Fruit fly (Drosophila melanogaster): Measurements from ENCODE around the gene CG34355.
A peak's percentile ranks its signal among the peaks of the same experiment; 100 is the strongest.

CG34355 gene

DNA sequence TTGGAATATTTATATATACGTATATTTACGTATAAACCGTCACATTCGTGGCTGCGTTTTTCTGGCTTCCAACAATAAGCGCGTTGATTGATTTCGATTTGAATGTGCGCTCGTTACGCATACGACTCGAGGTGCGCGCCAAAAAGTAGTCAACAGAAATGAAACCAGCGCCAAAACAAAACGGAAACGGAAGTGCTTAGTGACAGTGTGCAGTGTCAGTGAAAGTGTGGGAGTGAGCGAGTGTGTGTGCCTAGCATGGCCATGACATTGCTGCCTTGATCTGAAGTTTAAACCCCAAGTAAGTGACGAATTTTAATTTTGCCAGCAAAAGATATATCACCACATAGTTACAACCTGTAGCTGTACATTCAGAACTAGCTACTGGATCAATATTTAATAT is at the start of gene CG34355 (continued):
- no peak for TF ChIP-seq Fer1 (GFP tag; optimal IDR thresholded peaks at IDR 0.05)
- peak; percentile 6 for TF ChIP-seq Ssrp (tag; optimal IDR thresholded peaks at IDR 0.05)
- TF ChIP-seq CG17829 (tag; optimal IDR thresholded peaks at IDR 0.05): no peak
- TF ChIP-seq bab2 (GFP tag; optimal IDR thresholded peaks at IDR 0.05): no peak
- no peak for TF ChIP-seq Dip3 (GFP tag; optimal IDR thresholded peaks at IDR 0.05)
- no peak for TF ChIP-seq CG15269 (tag; optimal IDR thresholded peaks at IDR 0.05)
- TF ChIP-seq CG17359 (tag; optimal IDR thresholded peaks at IDR 0.05): no peak
- no peak for TF ChIP-seq Ada2b (GFP tag; IDR thresholded peaks at IDR 0.05)
- TF ChIP-seq ro (GFP tag; IDR thresholded peaks at IDR 0.05): no peak
- TF ChIP-seq sens (GFP tag): no peak
- TF ChIP-seq CG2678 (tag; optimal IDR thresholded peaks at IDR 0.05): no peak
- no peak for TF ChIP-seq CG17361 (GFP tag; IDR thresholded peaks at IDR 0.05)
- TF ChIP-seq CG10654 (GFP tag; optimal IDR thresholded peaks at IDR 0.05): no peak
- TF ChIP-seq gce (GFP tag; IDR thresholded peaks at IDR 0.05): no peak
- no peak for TF ChIP-seq CG10366 (GFP tag; IDR thresholded peaks at IDR 0.05)
- no peak for TF ChIP-seq D19A (tag; optimal IDR thresholded peaks at IDR 0.05)
- TF ChIP-seq psq (GFP tag; optimal IDR thresholded peaks at IDR 0.05): no peak
- peak; percentile 35 for TF ChIP-seq dmrt11E (tag; optimal IDR thresholded peaks at IDR 0.05)
- no peak for TF ChIP-seq ato (GFP tag; IDR thresholded peaks at IDR 0.05; ENCODE audit: partially characterized antibody)
- no peak for TF ChIP-seq CG14667 (GFP tag; IDR thresholded peaks at IDR 0.05)
- TF ChIP-seq CG3281 (GFP tag; optimal IDR thresholded peaks at IDR 0.05): no peak
- no peak for TF ChIP-seq crc (GFP tag; optimal IDR thresholded peaks at IDR 0.05)
- peak; percentile 29; the same call in 1 of the 2 replicates for TF ChIP-seq CG7372 (GFP tag; IDR thresholded peaks at IDR 0.05)
- no peak for TF ChIP-seq kni (GFP tag; optimal IDR thresholded peaks at IDR 0.05)
- TF ChIP-seq btn (GFP tag; optimal IDR thresholded peaks at IDR 0.05): peak; percentile 30
- TF ChIP-seq Dll (GFP tag; IDR thresholded peaks at IDR 0.05; ENCODE audit: partially characterized antibody): no peak
- no peak for TF ChIP-seq CG1603 (tag; optimal IDR thresholded peaks at IDR 0.05)
- TF ChIP-seq NC2β (GFP tag; optimal IDR thresholded peaks at IDR 0.05): peak; percentile 7
- no peak for TF ChIP-seq chinmo (GFP tag; IDR thresholded peaks at IDR 0.05; ENCODE audit: partially characterized antibody)
- no peak for TF ChIP-seq CkIIα-i1 (GFP tag; IDR thresholded peaks at IDR 0.05)
- no peak for TF ChIP-seq Nf-YC (tag; optimal IDR thresholded peaks at IDR 0.05)
- no peak for TF ChIP-seq CG11093 (GFP tag; IDR thresholded peaks at IDR 0.05)
- peak; percentile 33; the same call in 1 of the 2 replicates for TF ChIP-seq CG11696 (GFP tag; IDR thresholded peaks at IDR 0.05)
- no peak for TF ChIP-seq CG12071 (GFP tag; optimal IDR thresholded peaks at IDR 0.05)
- no peak for TF ChIP-seq CG15479 (GFP tag; optimal IDR thresholded peaks at IDR 0.05)
- TF ChIP-seq sd (tag; optimal IDR thresholded peaks at IDR 0.05): no peak
- no peak for TF ChIP-seq sna (GFP tag; IDR thresholded peaks at IDR 0.05; ENCODE audit: partially characterized antibody)
- TF ChIP-seq Blimp-1 (GFP tag; optimal IDR thresholded peaks at IDR 0.05): no peak
- no peak for TF ChIP-seq maf-S (GFP tag; optimal IDR thresholded peaks at IDR 0.05)
- peak; percentile 82 for TF ChIP-seq CG17912 (GFP tag; optimal IDR thresholded peaks at IDR 0.05)
- no peak for TF ChIP-seq Jarid2 (GFP tag; optimal IDR thresholded peaks at IDR 0.05)
- no peak for TF ChIP-seq CG13894 (tag; optimal IDR thresholded peaks at IDR 0.05)
- TF ChIP-seq CG42726 (GFP tag; IDR thresholded peaks at IDR 0.05; ENCODE audit: partially characterized antibody): no peak
- no peak for TF ChIP-seq sqz (GFP tag; optimal IDR thresholded peaks at IDR 0.05)
- TF ChIP-seq MTF-1 (GFP tag; optimal IDR thresholded peaks at IDR 0.05; ENCODE audit: borderline replicate concordance): peak; percentile 36
- TF ChIP-seq Deaf1 (tag; optimal IDR thresholded peaks at IDR 0.05): no peak
- TF ChIP-seq stc (GFP tag; IDR thresholded peaks at IDR 0.05): peak; percentile 52; the same call in 1 of the 2 replicates
- TF ChIP-seq ssp (GFP tag; IDR thresholded peaks at IDR 0.05): no peak
- no peak for TF ChIP-seq hb (GFP tag; IDR thresholded peaks at IDR 0.05; ENCODE audit: partially characterized antibody)
- TF ChIP-seq Six4 (GFP tag; optimal IDR thresholded peaks at IDR 0.05): peak; percentile 2
- no peak for TF ChIP-seq pzg (GFP tag; optimal IDR thresholded peaks at IDR 0.05)

Measured in whole organism, embryonic.